Worm (Caenorhabditis elegans): ENCODE data around the gene ifp-1.

ce11 chrX:9640902-9641301 is 39.1 kb downstream of the ifp-1 start:
- TF ChIP-seq nhr-76 (tag; optimal IDR thresholded peaks at IDR 0.05): no peak
- TF ChIP-seq aly-2 (tag; optimal IDR thresholded peaks at IDR 0.05): no peak
- no peak for TF ChIP-seq skn-1 (tag; optimal IDR thresholded peaks at IDR 0.05)
- no peak for TF ChIP-seq nhr-23 (tag; optimal IDR thresholded peaks at IDR 0.05)
- TF ChIP-seq nhr-28 (tag; optimal IDR thresholded peaks at IDR 0.05): no peak
- no peak for TF ChIP-seq daf-12 (tag; optimal IDR thresholded peaks at IDR 0.05)
- TF ChIP-seq fos-1 (tag; optimal IDR thresholded peaks at IDR 0.05): no peak
- no peak for TF ChIP-seq nhr-25 (tag; optimal IDR thresholded peaks at IDR 0.05)
- TF ChIP-seq pqm-1 (tag; optimal IDR thresholded peaks at IDR 0.05): no peak
